Worm (Caenorhabditis elegans): ENCODE results near the gene C55A6.12.

DNA sequence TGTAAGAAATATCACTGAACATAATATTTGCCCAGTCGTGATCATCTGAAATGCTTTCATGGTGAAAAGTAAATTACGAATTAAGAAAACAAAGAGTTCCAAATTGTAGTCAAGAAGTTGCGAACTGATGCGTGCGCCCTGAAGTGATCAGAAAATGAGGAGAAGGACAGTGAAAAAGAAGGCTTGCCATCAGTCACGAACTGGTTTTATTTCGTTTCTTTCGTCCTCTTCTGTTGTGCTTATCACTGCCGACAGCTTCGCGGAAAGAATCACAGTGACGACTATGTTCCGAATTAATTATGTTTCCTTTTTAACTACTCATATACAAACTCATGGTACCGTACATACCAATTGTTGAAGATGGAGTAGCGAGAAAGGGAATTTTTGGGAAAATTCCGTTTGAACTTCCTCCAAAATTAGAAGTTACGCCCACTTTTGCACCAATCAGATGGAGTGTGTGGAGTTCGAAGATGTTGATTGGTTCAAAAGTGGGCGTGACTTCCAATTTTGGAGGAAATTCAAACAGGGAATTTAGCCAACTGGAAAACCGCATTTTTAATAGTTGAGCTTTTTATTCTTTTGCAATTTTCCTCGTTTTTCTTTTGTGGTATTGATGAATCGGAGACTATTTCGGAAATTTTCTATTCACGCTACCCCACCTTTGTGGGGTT is at the start of gene C55A6.12:
- TF ChIP-seq unc-62 (GFP tag; optimal IDR thresholded peaks at IDR 0.05): no peak
- no peak for TF ChIP-seq lir-1 (GFP tag; conservative IDR thresholded peaks at IDR 0.05)
- TF ChIP-seq mes-4 (tag; optimal IDR thresholded peaks at IDR 0.05): no peak
- no peak for TF ChIP-seq F57A8.1 (GFP tag; optimal IDR thresholded peaks at IDR 0.05)
- TF ChIP-seq xnd-1 (tag; optimal IDR thresholded peaks at IDR 0.05): no peak
- TF ChIP-seq bed-2 (GFP tag; IDR thresholded peaks at IDR 0.05): no peak
- no peak for TF ChIP-seq F49E8.2 (tag; optimal IDR thresholded peaks at IDR 0.05; ENCODE audit: insufficient read depth)
- TF ChIP-seq athp-1 (tag; optimal IDR thresholded peaks at IDR 0.05): no peak
- no peak for TF ChIP-seq egrh-3 (GFP tag; IDR thresholded peaks at IDR 0.05)
- TF ChIP-seq B0261.1 (tag; optimal IDR thresholded peaks at IDR 0.05): no peak
- TF ChIP-seq hsf-1 (GFP tag; IDR thresholded peaks at IDR 0.05): no peak

Measured in whole organism, young adult.